Worm (Caenorhabditis elegans): Measurements from ENCODE around the gene col-17.
"Not testable (repeated sequence)": the region's sequence is repeated elsewhere in the genome, so short reads cannot be mapped to it uniquely, and the experiment has no call there.

DNA sequence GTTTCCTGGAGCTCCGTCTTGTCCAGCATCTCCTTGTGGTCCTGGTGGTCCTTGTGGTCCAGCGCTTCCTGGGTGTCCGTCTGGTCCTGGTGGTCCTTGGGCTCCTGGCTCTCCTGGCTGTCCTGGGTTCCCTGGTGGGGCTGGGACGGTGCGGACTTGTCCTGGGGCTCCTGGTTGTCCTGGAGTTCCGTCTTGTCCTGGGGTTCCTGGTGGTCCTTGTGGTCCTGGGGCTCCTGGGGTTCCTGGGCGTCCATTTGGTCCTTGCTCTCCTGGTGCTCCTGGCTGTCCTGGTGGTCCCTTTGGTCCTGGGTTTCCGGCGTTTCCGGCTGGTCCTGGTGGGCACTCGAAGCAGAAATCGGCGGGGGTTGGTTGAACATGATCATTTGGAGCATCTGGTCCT is 557 bp downstream of the col-17 start:
- TF ChIP-seq T22C8.4 (GFP tag; IDR thresholded peaks at IDR 0.05); ztf-29 (GFP tag; IDR thresholded peaks at IDR 0.05); ztf-23 (GFP tag; IDR thresholded peaks at IDR 0.05); ref-1 (GFP tag; conservative IDR thresholded peaks at IDR 0.05): not testable (repeated sequence)
